Worm (Caenorhabditis elegans): ENCODE data around the gene C17B7.9.

The C17B7.9 gene

DNA sequence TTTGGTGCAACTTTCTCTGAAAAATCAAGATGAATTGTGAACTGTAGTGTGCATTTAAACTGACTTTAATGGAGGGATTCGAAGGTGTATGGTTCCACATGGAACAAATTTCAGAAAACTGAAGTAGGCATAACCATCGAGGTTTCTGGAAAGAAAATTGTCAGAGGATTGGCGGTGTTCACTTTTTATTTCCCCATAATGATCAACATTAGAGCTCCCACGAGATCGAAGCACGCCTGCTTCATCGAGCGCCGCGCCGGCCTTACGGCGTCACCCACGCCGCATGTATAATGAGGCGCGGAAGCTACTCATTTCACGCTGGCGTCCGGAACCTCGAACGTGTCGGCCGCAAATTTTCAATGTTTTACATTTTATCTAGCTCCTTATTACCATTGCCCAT, 43.8 kb downstream of the C17B7.9 start:
- no peak for TF ChIP-seq ceh-20 (GFP tag; IDR thresholded peaks at IDR 0.05)
- TF ChIP-seq zfp-3 (GFP tag; conservative IDR thresholded peaks at IDR 0.05) = no peak
- TF ChIP-seq ztf-7 (tag; optimal IDR thresholded peaks at IDR 0.05) = no peak
- no peak for TF ChIP-seq saeg-2 (GFP tag; IDR thresholded peaks at IDR 0.05)
- TF ChIP-seq aha-1 (tag) = peak; percentile 34
- no peak for TF ChIP-seq nhr-111 (GFP tag; optimal IDR thresholded peaks at IDR 0.05)
- no peak for TF ChIP-seq daf-19 (GFP tag; conservative IDR thresholded peaks at IDR 0.05)
- TF ChIP-seq R02D3.7 (tag; optimal IDR thresholded peaks at IDR 0.05) = no peak
- no peak for TF ChIP-seq ztf-11 (tag; optimal IDR thresholded peaks at IDR 0.05)
- no peak for TF ChIP-seq nhr-237 (tag; optimal IDR thresholded peaks at IDR 0.05)
- TF ChIP-seq madf-5 (GFP tag; IDR thresholded peaks at IDR 0.05) = 0 out of 4 replicates have a peak, but pooled peaks of 1 of the 2 experiments have one; percentile 13
- no peak for TF ChIP-seq jun-1 (tag; optimal IDR thresholded peaks at IDR 0.05)
- TF ChIP-seq ces-1 (GFP tag; optimal IDR thresholded peaks at IDR 0.05) = no peak
- no peak for TF ChIP-seq lin-13 (GFP tag; optimal IDR thresholded peaks at IDR 0.05)
- no peak for TF ChIP-seq snpc-4 (tag; optimal IDR thresholded peaks at IDR 0.05)

DNA sequence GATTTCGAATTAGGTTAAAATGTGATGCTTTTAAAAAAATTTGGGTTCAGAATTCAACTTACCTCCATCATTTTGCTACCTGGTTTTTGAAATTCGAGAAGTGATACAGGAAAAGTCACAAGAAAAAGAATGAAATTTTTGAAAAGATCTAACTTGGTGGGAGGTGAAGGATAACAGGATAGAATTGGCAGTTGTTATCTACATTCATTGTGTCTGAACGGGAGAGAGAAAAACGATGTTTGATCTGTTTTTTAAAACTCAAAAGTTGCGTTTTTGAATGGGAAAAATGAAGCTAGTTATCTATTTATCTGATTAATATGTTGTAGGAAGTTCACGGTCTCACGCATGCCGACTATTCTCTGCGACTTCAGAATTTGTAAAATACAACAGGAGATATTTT, 44.6 kb downstream of the C17B7.9 start, which contains the start of gene F35F10.7:
Gene F35F10.7 (minus strand): TSS at position 101 of the 400 bp plus-strand sequence.
- TF ChIP-seq F49E8.2 (tag; optimal IDR thresholded peaks at IDR 0.05; ENCODE audit: borderline replicate concordance) (no peak), dmd-6 (GFP tag; IDR thresholded peaks at IDR 0.05) (no peak), Y5F2A.4 (GFP tag; optimal IDR thresholded peaks at IDR 0.05) (no peak), ztf-7 (tag; optimal IDR thresholded peaks at IDR 0.05) (no peak), nhr-102 (tag; optimal IDR thresholded peaks at IDR 0.05) (no peak), vab-7 (GFP tag; IDR thresholded peaks at IDR 0.05) (no peak), lin-38 (GFP tag; IDR thresholded peaks at IDR 0.05) (no peak), tag-97 (GFP tag; IDR thresholded peaks at IDR 0.05) (no peak), attf-4 (tag; optimal IDR thresholded peaks at IDR 0.05) (no peak)

DNA sequence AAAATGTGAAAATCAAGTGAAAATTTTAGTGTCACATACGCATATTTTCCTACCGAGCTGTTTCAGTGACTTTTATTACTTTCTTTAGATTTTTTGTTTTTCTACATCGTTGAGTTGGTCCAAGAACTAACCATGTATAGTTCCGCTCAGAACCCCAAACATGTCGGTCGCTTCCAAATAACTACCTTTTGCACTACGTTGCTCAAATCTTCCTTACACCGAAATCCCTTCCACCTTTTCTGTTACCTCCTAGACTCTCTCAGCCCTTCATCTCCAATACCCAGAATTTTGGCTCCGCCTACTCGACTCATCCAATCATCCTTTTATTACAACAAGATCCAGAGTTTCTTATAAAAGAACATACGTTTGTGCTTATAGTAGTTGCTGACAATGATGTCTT, 47.3 kb downstream of the C17B7.9 start, which contains the start of gene F35F10.5:
Gene F35F10.5 (plus strand): TSS at position 301 of the 400 bp plus-strand sequence.
- TF ChIP-seq lin-13 (GFP tag; optimal IDR thresholded peaks at IDR 0.05) = no peak
- 0 out of 2 replicates have a peak, but pooled peaks have one; percentile 24 for TF ChIP-seq ZK337.2 (GFP tag; IDR thresholded peaks at IDR 0.05)
- peak in 1 of 2 experiments; percentile 25 for TF ChIP-seq unc-62 (GFP tag; optimal IDR thresholded peaks at IDR 0.05 in 1 of 2)
- no peak for TF ChIP-seq unc-62 (tag; optimal IDR thresholded peaks at IDR 0.05)
- peak; percentile 49 for TF ChIP-seq aha-1 (tag)

DNA sequence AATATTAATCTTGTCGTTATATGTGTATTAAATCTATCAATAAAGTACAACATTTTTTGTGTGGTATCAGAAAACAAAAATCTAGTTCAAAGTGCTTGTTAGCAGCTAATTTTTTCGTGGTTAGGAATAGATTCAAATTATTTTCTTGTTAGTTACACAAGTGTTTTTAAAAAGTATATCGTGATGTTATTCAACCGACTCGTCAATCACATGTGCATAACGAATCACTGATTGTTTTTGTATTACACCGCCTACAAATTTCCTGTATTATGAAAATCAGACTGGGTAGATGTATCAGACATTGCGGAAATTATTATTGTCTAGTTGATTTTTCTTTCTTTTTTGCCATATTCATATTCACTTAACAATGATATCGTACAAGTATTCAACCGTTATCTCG, 49.0 kb downstream of the C17B7.9 start, which contains the start of gene str-64:
Gene str-64 (plus strand): TSS at position 301 of the 400 bp plus-strand sequence.
- TF ChIP-seq nhr-77 (tag; optimal IDR thresholded peaks at IDR 0.05) (no peak), nhr-48 (tag; optimal IDR thresholded peaks at IDR 0.05) (no peak), aha-1 (tag) (peak; percentile 18), unc-62 (GFP tag; optimal IDR thresholded peaks at IDR 0.05 in 1 of 2) (peak in 1 of 2 experiments; percentile 73), unc-62 (tag; optimal IDR thresholded peaks at IDR 0.05) (no peak), Y5F2A.4 (GFP tag; optimal IDR thresholded peaks at IDR 0.05) (no peak), daf-8 (GFP tag; IDR thresholded peaks at IDR 0.05) (no peak)

DNA sequence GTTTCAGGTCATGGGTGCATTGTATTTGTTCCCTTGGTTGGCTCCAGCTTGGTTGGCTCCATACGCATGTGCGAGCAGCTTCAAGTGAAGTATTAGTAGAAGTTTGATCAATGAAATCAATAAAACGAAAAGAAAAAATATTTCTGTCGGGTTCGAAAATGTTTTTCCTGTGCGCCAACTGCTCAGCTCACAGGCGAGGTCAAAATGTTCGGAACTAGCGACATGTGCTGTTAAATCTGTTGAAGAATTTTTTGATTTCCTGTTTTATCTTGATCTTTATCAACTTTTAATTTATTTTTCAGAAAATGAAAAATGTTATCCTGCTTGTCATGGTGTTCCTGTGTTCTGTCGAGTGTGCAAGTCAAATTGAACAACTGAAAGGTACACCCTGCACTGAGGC, 50.4 kb downstream of the C17B7.9 start, which contains the start of gene T28A11.25:
Gene T28A11.25 (plus strand): TSS at position 301 of the 400 bp plus-strand sequence.
- no peak for TF ChIP-seq ceh-32 (tag; optimal IDR thresholded peaks at IDR 0.05; ENCODE audit: poor library complexity)
- no peak for TF ChIP-seq nhr-48 (tag; optimal IDR thresholded peaks at IDR 0.05)
- TF ChIP-seq daf-12 (tag; optimal IDR thresholded peaks at IDR 0.05) = no peak
- peak in 1 of 2 experiments; percentile 33 for TF ChIP-seq daf-16 (GFP tag; optimal IDR thresholded peaks at IDR 0.05)
- TF ChIP-seq daf-16 (tag; optimal IDR thresholded peaks at IDR 0.05) = no peak
- TF ChIP-seq ceh-44 (GFP tag; IDR thresholded peaks at IDR 0.05) = no peak
- TF ChIP-seq snpc-1.2 (GFP tag; IDR thresholded peaks at IDR 0.05) = no peak
- TF ChIP-seq nhr-111 (GFP tag; optimal IDR thresholded peaks at IDR 0.05) = no peak

Data from whole organism, L4 larva.